Fruit fly (Drosophila melanogaster) whole organism, pupa: ENCODE measurements around the gene fd96Cb.

Source experiments
- CG10348 ChIP-seq: fragments of 200-800 bp; sonication (Bioruptor generic); IDR thresholded peaks from 2 replicates; pipeline ENCODE4 v1.3.6; 2022; ENCODE audit warnings: missing biosample characterization, missing genetic modification characterization
- CG13204 ChIP-seq: fragments of 200-800 bp; sonication (Bioruptor generic); optimal IDR thresholded peaks from 2 replicates; lab custom pipeline; 2018; ENCODE audit warnings: missing biosample characterization, mild to moderate bottlenecking, missing genetic modification characterization, moderate library complexity
- CG14655 ChIP-seq: fragments of 200-800 bp; sonication (Bioruptor generic); optimal IDR thresholded peaks from 3 replicates; lab custom pipeline; 2017; ENCODE audit warnings: mild to moderate bottlenecking, missing biosample characterization, missing genetic modification reagents, missing genetic modification characterization
- CG15710 ChIP-seq: fragments of 200-800 bp; sonication (Bioruptor generic); optimal IDR thresholded peaks from 2 replicates; lab custom pipeline; 2018; ENCODE audit warnings: missing biosample characterization, mild to moderate bottlenecking, missing genetic modification characterization, moderate library complexity
- CG32121 ChIP-seq: fragments of 200-800 bp; sonication (Bioruptor generic); IDR thresholded peaks from 2 replicates; pipeline ENCODE4 v1.3.6; 2022; ENCODE audit warnings: missing biosample characterization, missing genetic modification characterization
- CG34367 ChIP-seq: fragments of 200-800 bp; sonication (Bioruptor generic); optimal IDR thresholded peaks from 2 replicates; lab custom pipeline; 2018; ENCODE audit warnings: missing biosample characterization, mild to moderate bottlenecking, missing genetic modification characterization
- CG4496 ChIP-seq: fragments of 200-800 bp; sonication (Bioruptor generic); IDR thresholded peaks from 3 replicates; pipeline ENCODE4 v1.3.6; 2022; ENCODE audit warnings: missing biosample characterization, missing genetic modification characterization
- CG8301 ChIP-seq: fragments of 200-800 bp; sonication (Bioruptor generic); optimal IDR thresholded peaks from 2 replicates; lab custom pipeline; 2018; ENCODE audit warnings: missing biosample characterization, mild to moderate bottlenecking, missing genetic modification characterization
- D1 ChIP-seq: fragments of 200-800 bp; sonication (Bioruptor generic); optimal IDR thresholded peaks from 2 replicates; lab custom pipeline; 2018; ENCODE audit warnings: missing biosample characterization, mild to moderate bottlenecking, missing genetic modification characterization, moderate library complexity
- EcR ChIP-seq: fragments of 200-800 bp; sonication (Bioruptor generic); optimal IDR thresholded peaks from 3 replicates; lab custom pipeline; 2019; ENCODE audit warnings: missing biosample characterization, missing genetic modification characterization, mild to moderate bottlenecking, moderate library complexity, missing genetic modification reagents
- Pif1A ChIP-seq: fragments of 200-800 bp; sonication (Bioruptor generic); optimal IDR thresholded peaks from 3 replicates; lab custom pipeline; 2016; ENCODE audit warnings: missing biosample characterization, missing genetic modification characterization
- gl ChIP-seq: fragments of 200-800 bp; sonication (Bioruptor generic); optimal IDR thresholded peaks from 2 replicates; lab custom pipeline; 2018; ENCODE audit warnings: missing biosample characterization, mild to moderate bottlenecking, missing genetic modification characterization
- rn ChIP-seq: fragments of 200-800 bp; sonication (Bioruptor generic); IDR thresholded peaks from 2 replicates; pipeline ENCODE4 v1.3.6; 2022; ENCODE audit warnings: missing biosample characterization, missing genetic modification characterization

dm6 chr3R:25050649-25051048, 44.2 kb upstream of the fd96Cb start:
- TF ChIP-seq rn (GFP tag; lab: Robert Waterston, UW) (no peak), CG15710 (tag; lab: Kevin White, UChicago) (no peak), CG8301 (tag; lab: Kevin White, UChicago) (no peak), CG13204 (GFP tag; lab: Kevin White, UChicago) (no peak), gl (tag; lab: Kevin White, UChicago) (no peak), CG34367 (tag; lab: Kevin White, UChicago) (no peak), D1 (tag; lab: Kevin White, UChicago) (no peak), EcR (no peak), CG32121 (no peak), CG10348 (no peak), CG14655 (GFP tag; lab: Kevin White, UChicago) (no peak), Pif1A (GFP tag; lab: Kevin White, UChicago) (no peak), CG4496 (GFP tag; lab: Robert Waterston, UW) (no peak)
